Fruit fly (Drosophila melanogaster) whole organism: ENCODE data around the gene Best4.

Source experiments
- CG8478 ChIP-seq: fragments of >200 bp; optimal IDR thresholded peaks from 2 replicates; lab custom pipeline; 2018; ENCODE audit warnings: inconsistent platforms
- Dll ChIP-seq: fragments of >200 bp; optimal IDR thresholded peaks from 2 replicates; lab custom pipeline; 2017
- EcR ChIP-seq, 2 experiments: fragments of >200 bp; optimal IDR thresholded peaks; 2 replicates each; lab custom pipeline; 2017; ENCODE audit warnings: missing biosample characterization in 2 of 2, missing genetic modification characterization in 2 of 2, missing genetic modification reagents in 2 of 2
- pan ChIP-seq: fragments of >200 bp; optimal IDR thresholded peaks from 2 replicates; lab custom pipeline; 2017
- psq ChIP-seq: fragments of >200 bp; optimal IDR thresholded peaks from 2 replicates; lab custom pipeline; 2017
- usp ChIP-seq: fragments of >200 bp; optimal IDR thresholded peaks from 2 replicates; lab custom pipeline; 2017; ENCODE audit warnings: missing biosample characterization, missing genetic modification characterization, mixed read lengths

Best4 gene

dm6 chr3L:15298658-15299057 is at the start of gene Best4:
Gene Best4 (plus strand): TSS chr3L:15298958.
- no peak for TF ChIP-seq CG8478 (lab: Kevin White, UChicago)
- TF ChIP-seq EcR (GFP tag; optimal IDR thresholded peaks at IDR 0.05; lab: Kevin White, UChicago): no peak
- TF ChIP-seq pan: no peak
- no peak for TF ChIP-seq psq (lab: Kevin White, UChicago)
- no peak for TF ChIP-seq Dll (lab: Kevin White, UChicago)
- TF ChIP-seq usp: no peak

dm6 chr3L:15249729-15250128 is 49.0 kb upstream of the Best4 start:
- TF ChIP-seq CG8478 (lab: Kevin White, UChicago) (no peak), Dll (lab: Kevin White, UChicago) (no peak)

dm6 chr3L:15251759-15252322 is 46.9 kb upstream of the Best4 start:
- TF ChIP-seq EcR (GFP tag; optimal IDR thresholded peaks at IDR 0.05; lab: Kevin White, UChicago): no peak
- no peak for TF ChIP-seq Dll (lab: Kevin White, UChicago)
- no peak for TF ChIP-seq usp
- no peak for TF ChIP-seq pan
- TF ChIP-seq psq (lab: Kevin White, UChicago): no peak
- TF ChIP-seq CG8478 (lab: Kevin White, UChicago): no peak

- TF ChIP-seq psq (lab: Kevin White, UChicago) (no peak), Dll (lab: Kevin White, UChicago) (no peak)
Measured at dm6 chr3L:15252562-15252961, 46.2 kb upstream of the Best4 start.

- TF ChIP-seq pan (no peak), usp (no peak)
Measured at dm6 chr3L:15253606-15254054, 45.1 kb upstream of the Best4 start.

- TF ChIP-seq psq (lab: Kevin White, UChicago): no peak
- TF ChIP-seq pan: no peak
- TF ChIP-seq EcR (GFP tag; optimal IDR thresholded peaks at IDR 0.05; lab: Kevin White, UChicago): no peak
- TF ChIP-seq CG8478 (lab: Kevin White, UChicago): no peak
- no peak for TF ChIP-seq Dll (lab: Kevin White, UChicago)
- no peak for TF ChIP-seq usp
Measured at dm6 chr3L:15254118-15254517, 44.6 kb upstream of the Best4 start.

- no peak for TF ChIP-seq psq (lab: Kevin White, UChicago)
- TF ChIP-seq pan: no peak
- TF ChIP-seq EcR (GFP tag; optimal IDR thresholded peaks at IDR 0.05; lab: Kevin White, UChicago): no peak
- TF ChIP-seq Dll (lab: Kevin White, UChicago): no peak
Measured at dm6 chr3L:15257154-15257553, 41.6 kb upstream of the Best4 start.

dm6 chr3L:15258357-15258756 is 40.4 kb upstream of the Best4 start:
- TF ChIP-seq psq (lab: Kevin White, UChicago) (no peak), CG8478 (lab: Kevin White, UChicago) (no peak), pan (no peak), Dll (lab: Kevin White, UChicago) (no peak), EcR (GFP tag; optimal IDR thresholded peaks at IDR 0.05; lab: Kevin White, UChicago) (no peak), usp (no peak)

dm6 chr3L:15260593-15260992 is 38.2 kb upstream of the Best4 start:
- no peak for TF ChIP-seq Dll (lab: Kevin White, UChicago)
- TF ChIP-seq psq (lab: Kevin White, UChicago): no peak
- TF ChIP-seq CG8478 (lab: Kevin White, UChicago): no peak
- TF ChIP-seq pan: no peak

dm6 chr3L:15261067-15261506 is 37.7 kb upstream of the Best4 start:
- TF ChIP-seq psq (lab: Kevin White, UChicago) (no peak), pan (no peak), usp (no peak), CG8478 (lab: Kevin White, UChicago) (no peak), Dll (lab: Kevin White, UChicago) (no peak), EcR (GFP tag; optimal IDR thresholded peaks at IDR 0.05; lab: Kevin White, UChicago) (no peak)

dm6 chr3L:15262050-15262449 is 36.7 kb upstream of the Best4 start:
- TF ChIP-seq usp: no peak
- TF ChIP-seq pan: no peak
- TF ChIP-seq Dll (lab: Kevin White, UChicago): no peak
- no peak for TF ChIP-seq CG8478 (lab: Kevin White, UChicago)
- no peak for TF ChIP-seq EcR (GFP tag; optimal IDR thresholded peaks at IDR 0.05; lab: Kevin White, UChicago)
- no peak for TF ChIP-seq psq (lab: Kevin White, UChicago)

- TF ChIP-seq pan: no peak
- TF ChIP-seq CG8478 (lab: Kevin White, UChicago): no peak
- no peak for TF ChIP-seq usp
- no peak for TF ChIP-seq psq (lab: Kevin White, UChicago)
- no peak for TF ChIP-seq EcR (GFP tag; optimal IDR thresholded peaks at IDR 0.05; lab: Kevin White, UChicago)
- TF ChIP-seq Dll (lab: Kevin White, UChicago): no peak
Measured at dm6 chr3L:15264247-15265028, 34.3 kb upstream of the Best4 start.

- no peak for TF ChIP-seq EcR (GFP tag; optimal IDR thresholded peaks at IDR 0.05; lab: Kevin White, UChicago)
- no peak for TF ChIP-seq psq (lab: Kevin White, UChicago)
- TF ChIP-seq pan: no peak
Measured at dm6 chr3L:15266628-15267027, 32.1 kb upstream of the Best4 start.
